Worm (Caenorhabditis elegans): ENCODE measurements around the gene thoc-2.

The thoc-2 gene

ce11 chrIII:6373850-6374474 lies 6.1 kb downstream of the thoc-2 start (continued):
- TF ChIP-seq vab-7 (GFP tag; IDR thresholded peaks at IDR 0.05) (0 out of 2 replicates have a peak, but pooled peaks have one; percentile 12), mep-1 (tag; optimal IDR thresholded peaks at IDR 0.05) (peak; percentile 33), zag-1 (tag; optimal IDR thresholded peaks at IDR 0.05) (no peak), set-16 (GFP tag; IDR thresholded peaks at IDR 0.05) (no peak)

DNA sequence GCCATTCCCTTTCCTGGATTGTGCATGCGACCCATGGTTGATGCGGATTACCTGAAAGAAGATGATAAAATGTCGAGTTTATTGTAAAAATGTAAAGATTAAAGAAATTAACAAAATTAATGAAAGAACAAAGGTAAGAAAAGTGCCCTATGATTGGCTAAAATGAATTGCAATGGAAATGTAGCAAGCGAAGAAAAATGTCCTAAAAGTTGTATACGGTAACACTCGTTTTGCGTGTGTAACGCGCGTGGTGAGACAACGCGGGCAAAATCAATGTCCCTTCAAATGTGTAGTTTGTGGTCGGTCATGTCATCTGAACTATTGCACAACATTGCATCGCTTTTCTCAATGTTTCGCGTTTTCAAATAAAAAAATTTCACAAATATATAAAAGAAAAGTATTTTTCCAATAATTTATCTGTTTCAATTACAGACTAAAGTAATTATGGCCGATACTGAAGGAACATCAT lies 7.1 kb downstream of the thoc-2 start, which contains the start of the genes rps-13 and nfx-1:
rps-13 (minus strand) TSS at position 51 of the 469 bp plus-strand sequence.
nfx-1 (plus strand) TSS at position 433 of the 469 bp plus-strand sequence.
- TF ChIP-seq unc-39 (tag; optimal IDR thresholded peaks at IDR 0.05) (no peak), Y75B8A.6 (GFP tag; IDR thresholded peaks at IDR 0.05) (no peak), dmd-9 (GFP tag; IDR thresholded peaks at IDR 0.05) (no peak), zfp-2 (tag; optimal IDR thresholded peaks at IDR 0.05) (no peak), sdz-12 (GFP tag; optimal IDR thresholded peaks at IDR 0.05) (no peak), daf-19 (GFP tag; conservative IDR thresholded peaks at IDR 0.05) (no peak), egl-27 (tag; optimal IDR thresholded peaks at IDR 0.05) (no peak), ZK546.5 (tag; optimal IDR thresholded peaks at IDR 0.05) (no peak), spr-1 (tag; optimal IDR thresholded peaks at IDR 0.05) (no peak), T20F7.1 (GFP tag; optimal IDR thresholded peaks at IDR 0.05) (no peak), nhr-76 (tag; optimal IDR thresholded peaks at IDR 0.05) (no peak), T26A8.4 (GFP tag; IDR thresholded peaks at IDR 0.05) (no peak), ceh-28 (tag; optimal IDR thresholded peaks at IDR 0.05) (peak; percentile 12), snpc-1.2 (GFP tag; IDR thresholded peaks at IDR 0.05) (no peak), nhr-28 (tag; optimal IDR thresholded peaks at IDR 0.05) (peak; percentile 99), vab-7 (GFP tag; IDR thresholded peaks at IDR 0.05) (no peak), lin-29 (GFP tag; IDR thresholded peaks at IDR 0.05) (no peak), madf-9 (GFP tag; conservative IDR thresholded peaks at IDR 0.05) (no peak), lin-38 (GFP tag; IDR thresholded peaks at IDR 0.05) (peak; percentile 57), daf-16 (GFP tag; optimal IDR thresholded peaks at IDR 0.05) (no peak), daf-16 (tag; optimal IDR thresholded peaks at IDR 0.05) (peak; percentile 85), lin-15B (tag; optimal IDR thresholded peaks at IDR 0.05) (peak; percentile 18), aly-2 (tag; optimal IDR thresholded peaks at IDR 0.05) (no peak), pqm-1 (tag; optimal IDR thresholded peaks at IDR 0.05) (peak; percentile 2), ceh-20 (GFP tag; IDR thresholded peaks at IDR 0.05) (no peak), hlh-11 (tag; optimal IDR thresholded peaks at IDR 0.05) (peak; percentile 70), arid-1 (GFP tag; conservative IDR thresholded peaks at IDR 0.05) (peak; percentile 65; the same call in 1 of the 2 replicates), lin-13 (GFP tag; optimal IDR thresholded peaks at IDR 0.05) (peak; percentile 78), F44E2.7 (GFP tag; IDR thresholded peaks at IDR 0.05) (no peak), aha-1 (tag) (peak; percentile 100), ces-1 (GFP tag; optimal IDR thresholded peaks at IDR 0.05) (no peak), Y105C5A.15 (GFP tag; IDR thresholded peaks at IDR 0.05) (no peak), ztf-11 (tag; optimal IDR thresholded peaks at IDR 0.05) (no peak), mxl-2 (GFP tag; conservative IDR thresholded peaks at IDR 0.05) (no peak), F37D6.2 (tag; optimal IDR thresholded peaks at IDR 0.05) (peak; percentile 10), tra-1 (GFP tag; IDR thresholded peaks at IDR 0.05) (no peak), nhr-237 (tag; optimal IDR thresholded peaks at IDR 0.05) (no peak), ctbp-1 (GFP tag; IDR thresholded peaks at IDR 0.05) (no peak), rbr-2 (tag; optimal IDR thresholded peaks at IDR 0.05) (peak; percentile 61), cey-2 (tag; optimal IDR thresholded peaks at IDR 0.05; ENCODE audit: borderline replicate concordance, insufficient read depth) (no peak), mep-1 (tag; optimal IDR thresholded peaks at IDR 0.05) (peak; percentile 85), attf-4 (tag; optimal IDR thresholded peaks at IDR 0.05) (no peak), lsy-2 (tag; optimal IDR thresholded peaks at IDR 0.05) (peak; percentile 96 to 99), ama-1 (optimal IDR thresholded peaks at IDR 0.05) (no peak), hif-1 (tag; optimal IDR thresholded peaks at IDR 0.05) (peak in 1 of 2 experiments; percentile 81), unc-62 (GFP tag; optimal IDR thresholded peaks at IDR 0.05 in 1 of 2) (peak in 1 of 2 experiments; percentile 90), unc-62 (tag; optimal IDR thresholded peaks at IDR 0.05) (no peak), zfp-3 (GFP tag; conservative IDR thresholded peaks at IDR 0.05) (no peak)

Data from whole organism, L4 larva.